Worm (Caenorhabditis elegans) whole organism, late embryonic: ENCODE data around the gene C09B8.4.

Experiments used
- C08G9.2 ChIP-seq: sonication (generic microtip); optimal IDR thresholded peaks from 2 replicates; lab custom pipeline; 2016; ENCODE audit warnings: mild to moderate bottlenecking, missing genetic modification characterization, moderate library complexity, missing compliant biosample characterization
- ceh-14 ChIP-seq: sonication (generic microtip); optimal IDR thresholded peaks from 2 replicates; lab custom pipeline; 2016; ENCODE audit warnings: missing genotype, missing genetic modification characterization, missing compliant biosample characterization
- ceh-2 ChIP-seq: sonication (generic microtip); optimal IDR thresholded peaks from 2 replicates; lab custom pipeline; 2016; ENCODE audit warnings: missing genotype, missing genetic modification characterization, missing compliant biosample characterization
- ceh-9 ChIP-seq: sonication (generic microtip); optimal IDR thresholded peaks from 2 replicates; lab custom pipeline; 2016; ENCODE audit warnings: mild to moderate bottlenecking, missing genetic modification characterization, inconsistent platforms, missing compliant biosample characterization
- elt-2 ChIP-seq: sonication (generic microtip); optimal IDR thresholded peaks from 2 replicates; lab custom pipeline; 2016; ENCODE audit warnings: missing genetic modification reagents, missing genetic modification characterization, missing compliant biosample characterization
- ets-4 ChIP-seq: sonication (generic microtip); optimal IDR thresholded peaks from 2 replicates; lab custom pipeline; 2016; ENCODE audit warnings: missing genetic modification characterization, missing compliant biosample characterization
- eyg-1 ChIP-seq: sonication (generic microtip); optimal IDR thresholded peaks from 2 replicates; lab custom pipeline; 2016; ENCODE audit warnings: missing genotype, missing genetic modification characterization, missing compliant biosample characterization
- fkh-10 ChIP-seq: fragments of 150-350 bp; optimal IDR thresholded peaks from 2 replicates; lab custom pipeline; 2014; ENCODE audit warnings: missing biosample characterization, missing genetic modification reagents, missing genetic modification characterization
- nhr-11 ChIP-seq: fragments of 150-350 bp; optimal IDR thresholded peaks from 2 replicates; lab custom pipeline; 2014; ENCODE audit warnings: missing biosample characterization, missing genetic modification characterization
- pha-2 ChIP-seq: sonication (generic microtip); optimal IDR thresholded peaks from 2 replicates; lab custom pipeline; 2017; ENCODE audit warnings: mild to moderate bottlenecking, missing genetic modification characterization, missing compliant biosample characterization
- ref-2 ChIP-seq: sonication (generic microtip); optimal IDR thresholded peaks from 2 replicates; lab custom pipeline; 2016; ENCODE audit warnings: missing genetic modification characterization, missing compliant biosample characterization
- unc-86 ChIP-seq: sonication (generic microtip); optimal IDR thresholded peaks from 2 replicates; lab custom pipeline; 2016; ENCODE audit warnings: missing genetic modification characterization, missing compliant biosample characterization
- ztf-16 ChIP-seq: sonication (generic microtip); optimal IDR thresholded peaks from 2 replicates; lab custom pipeline; 2017; ENCODE audit warnings: missing genetic modification characterization, missing compliant biosample characterization

- no peak for TF ChIP-seq ref-2
- TF ChIP-seq fkh-10 (GFP tag; lab: Kevin White, UChicago): no peak
- TF ChIP-seq unc-86 (tag; lab: Kevin White, UChicago): no peak
- no peak for TF ChIP-seq nhr-11 (tag; lab: Kevin White, UChicago)
- no peak for TF ChIP-seq elt-2
- no peak for TF ChIP-seq C08G9.2 (tag; lab: Kevin White, UChicago)
- TF ChIP-seq pha-2 (tag; lab: Kevin White, UChicago): no peak
- no peak for TF ChIP-seq ceh-9 (tag; lab: Kevin White, UChicago)
- no peak for TF ChIP-seq ets-4 (tag; lab: Kevin White, UChicago)
- TF ChIP-seq eyg-1 (tag; lab: Kevin White, UChicago): no peak
- no peak for TF ChIP-seq ceh-14
- TF ChIP-seq ztf-16 (tag; lab: Kevin White, UChicago): no peak
- TF ChIP-seq ceh-2 (tag; lab: Kevin White, UChicago): no peak
Observed at ce11 chrX:6040435-6041093, 20.8 kb upstream of the C09B8.4 start.
